Fruit fly (Drosophila melanogaster) whole organism, prepupa: ENCODE measurements around the gene CG42759.

Experiments used
- CG16779 ChIP-seq: fragments of 200-800 bp; sonication (Bioruptor generic); optimal IDR thresholded peaks from 3 replicates; lab custom pipeline; 2017; ENCODE audit warnings: missing biosample characterization, mild to moderate bottlenecking, missing genetic modification characterization
- CG32006 ChIP-seq: fragments of 200-800 bp; sonication (Bioruptor generic); optimal IDR thresholded peaks from 3 replicates; lab custom pipeline; 2017; ENCODE audit warnings: missing biosample characterization, mild to moderate bottlenecking, missing genetic modification characterization
- CG6792 ChIP-seq: fragments of 200-800 bp; sonication (Bioruptor generic); optimal IDR thresholded peaks from 3 replicates; lab custom pipeline; 2016; ENCODE audit warnings: missing biosample characterization, missing genetic modification characterization
- CG8319 ChIP-seq: fragments of 200-800 bp; sonication (Bioruptor generic); optimal IDR thresholded peaks from 3 replicates; lab custom pipeline; 2016; ENCODE audit warnings: missing biosample characterization, missing genetic modification characterization
- Hr38 ChIP-seq: sonication (Bioruptor generic); optimal IDR thresholded peaks from 2 replicates; lab custom pipeline; 2016; ENCODE audit warnings: missing biosample characterization, missing genetic modification characterization
- Lpt ChIP-seq: fragments of 200-800 bp; sonication (Bioruptor generic); optimal IDR thresholded peaks from 3 replicates; lab custom pipeline; 2016; ENCODE audit warnings: missing biosample characterization, missing genetic modification characterization
- Met ChIP-seq: fragments of 200-800 bp; sonication (Bioruptor generic); optimal IDR thresholded peaks from 3 replicates; lab custom pipeline; 2016; ENCODE audit warnings: missing biosample characterization, missing genetic modification characterization
- dac ChIP-seq: fragments of 200-800 bp; sonication (Bioruptor generic); optimal IDR thresholded peaks from 2 replicates; lab custom pipeline; 2017; ENCODE audit warnings: missing biosample characterization, mild to moderate bottlenecking, missing genetic modification characterization
- pdm3 ChIP-seq: fragments of 200-800 bp; sonication (Bioruptor generic); optimal IDR thresholded peaks from 3 replicates; lab custom pipeline; 2016; ENCODE audit warnings: missing biosample characterization, missing genetic modification characterization
- svp ChIP-seq: fragments of 200-800 bp; sonication (Bioruptor generic); peaks from one replicate; lab custom pipeline; 2016; ENCODE audit warnings: missing biosample characterization, missing genetic modification characterization
- topi ChIP-seq: fragments of 200-800 bp; sonication (Bioruptor generic); optimal IDR thresholded peaks from 3 replicates; lab custom pipeline; 2016; ENCODE audit warnings: missing biosample characterization, missing genetic modification characterization

DNA sequence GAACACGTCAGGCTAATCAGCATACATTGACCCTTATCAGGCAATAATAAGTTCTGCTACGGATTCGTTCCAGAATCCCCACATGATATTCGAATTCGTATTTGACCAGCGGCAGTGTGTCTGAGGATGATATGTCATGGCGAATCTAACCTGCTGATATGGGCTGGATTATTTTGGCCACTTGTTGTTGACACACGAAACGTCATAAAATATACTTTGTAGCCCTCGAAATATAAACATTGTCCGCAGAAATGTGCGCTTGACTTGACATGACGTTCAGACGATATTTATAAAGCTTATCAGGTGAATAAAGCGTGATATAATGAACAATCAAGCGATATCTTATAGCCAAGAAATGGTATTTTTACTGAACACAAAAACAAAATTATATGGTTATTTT is 23.5 kb downstream of the CG42759 start:
- no peak for TF ChIP-seq Hr38 (GFP tag; lab: Kevin White, UChicago)
- TF ChIP-seq pdm3 (GFP tag; lab: Kevin White, UChicago), result no peak
- TF ChIP-seq dac (GFP tag; lab: Kevin White, UChicago), result no peak
- TF ChIP-seq CG32006 (GFP tag; lab: Kevin White, UChicago), result no peak
- TF ChIP-seq Lpt (GFP tag; lab: Kevin White, UChicago), result no peak
- TF ChIP-seq svp, result no peak
- no peak for TF ChIP-seq CG6792 (GFP tag; lab: Kevin White, UChicago)
- no peak for TF ChIP-seq topi
- no peak for TF ChIP-seq Met
- no peak for TF ChIP-seq CG8319 (GFP tag; lab: Kevin White, UChicago)
- TF ChIP-seq CG16779 (tag; lab: Kevin White, UChicago), result no peak
